Worm (Caenorhabditis elegans) whole organism, L1 larva: ENCODE measurements around the gene F54F2.14.

ENCODE experiments used
- ces-1 ChIP-seq: fragments of 150-350 bp; optimal IDR thresholded peaks from 2 replicates; lab custom pipeline; 2014; ENCODE audit warnings: missing biosample characterization, missing genetic modification reagents, missing genetic modification characterization
- lin-35 ChIP-seq, 2 experiments: fragments of 150-350 bp; optimal IDR thresholded peaks; 2 replicates each; lab custom pipeline; 2014; ENCODE audit warnings: missing biosample characterization in 2 of 2, missing genetic modification characterization in 2 of 2, missing genetic modification reagents in 2 of 2
- lsy-2 ChIP-seq, 2 experiments: fragments of 150-350 bp; optimal IDR thresholded peaks; 2 replicates each; lab custom pipeline; 2014; ENCODE audit warnings: missing biosample characterization in 2 of 2, missing genetic modification characterization in 2 of 2
- pag-3 ChIP-seq: sonication (generic microtip); optimal IDR thresholded peaks from 2 replicates; lab custom pipeline; 2017; ENCODE audit warnings: missing genetic modification characterization, mild to moderate bottlenecking, missing compliant biosample characterization, antibody characterized with exemption, borderline replicate concordance; ENCODE audit not compliant: insufficient read depth
- xbp-1 ChIP-seq: sonication (generic microtip); optimal IDR thresholded peaks from 2 replicates; lab custom pipeline; 2016; ENCODE audit warnings: missing genetic modification characterization, missing compliant biosample characterization
- ztf-4 ChIP-seq: fragments of 150-350 bp; optimal IDR thresholded peaks from 2 replicates; lab custom pipeline; 2014; ENCODE audit warnings: missing biosample characterization, missing genetic modification characterization

DNA sequence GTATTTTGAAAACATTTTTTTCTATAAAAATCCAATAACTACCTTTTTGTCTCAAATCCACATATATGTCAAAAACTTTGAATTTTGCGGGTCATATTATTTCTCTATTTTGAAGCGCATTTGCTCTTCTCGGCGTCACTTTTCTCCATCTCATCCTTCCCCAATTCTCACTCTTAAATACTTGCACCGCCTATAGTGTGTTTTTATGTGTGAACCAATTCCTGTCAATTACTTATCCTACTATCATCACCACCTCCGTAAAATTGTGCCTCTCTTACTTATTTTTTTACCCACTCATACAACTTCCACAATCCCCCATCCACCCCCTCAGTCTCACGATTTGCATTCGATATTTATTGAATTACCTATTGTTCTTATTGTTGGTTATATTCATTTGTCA, 14.5 kb downstream of the F54F2.14 start:
- TF ChIP-seq xbp-1 (tag; lab: Kevin White, UChicago) (no peak), ces-1 (GFP tag; lab: Kevin White, UChicago) (no peak), lsy-2 (tag; optimal IDR thresholded peaks at IDR 0.05; lab: Kevin White, UChicago) (no peak), lin-35 (GFP tag; optimal IDR thresholded peaks at IDR 0.05; lab: Kevin White, UChicago) (no peak), pag-3 (tag; lab: Kevin White, UChicago) (no peak), ztf-4 (no peak)
